Worm (Caenorhabditis elegans): ENCODE measurements around the gene C05C12.4.
"Not testable (repeated sequence)": the region's sequence is repeated elsewhere in the genome, so short reads cannot be mapped to it uniquely, and the experiment has no call there.

DNA sequence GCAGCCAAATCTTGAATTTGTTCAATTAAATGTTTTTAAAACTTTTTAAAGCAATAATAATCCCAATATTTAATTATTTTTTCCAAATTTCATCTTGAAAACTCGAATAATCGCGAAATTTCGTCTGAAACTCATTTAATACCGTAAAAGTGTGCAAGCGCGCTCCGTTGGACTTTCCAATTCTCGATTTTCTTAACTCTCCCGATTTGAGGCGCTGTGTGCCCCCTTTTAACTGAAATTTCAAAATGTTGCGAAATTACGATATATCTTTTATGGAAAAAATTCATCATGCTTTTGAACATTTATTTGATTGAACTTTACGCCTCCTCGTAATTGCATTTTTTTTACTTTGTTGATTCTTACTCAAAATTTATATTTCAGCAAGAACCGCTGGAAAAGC is 45.5 kb downstream of the C05C12.4 start, which contains the start of gene R07H5.11:
- not testable (repeated sequence) for TF ChIP-seq skn-1 (tag; optimal IDR thresholded peaks at IDR 0.05); fkh-10 (GFP tag; optimal IDR thresholded peaks at IDR 0.05)

Measured in whole organism, L3 larva.